Worm (Caenorhabditis elegans) whole organism, L1 larva: ENCODE results near the gene panl-2.
A peak's percentile ranks its signal among the peaks of the same experiment; 100 is the strongest.

Experiments used
- ama-1 ChIP-seq: fragments of 150-350 bp; optimal IDR thresholded peaks from 2 replicates; lab custom pipeline; 2014
- dpl-1 ChIP-seq, 3 experiments: fragments of 150-350 bp in 2 of 3; sonication (generic microtip) in 1 of 3; optimal IDR thresholded peaks; 2 replicates each; lab custom pipeline; 2014 to 2017; ENCODE audit warnings: missing biosample characterization in 3 of 3, missing genetic modification characterization in 3 of 3, missing genetic modification reagents in 3 of 3
- elt-3 ChIP-seq, 6 experiments: fragments of 150-350 bp in 1 of 6; sonication (generic microtip); optimal IDR thresholded peaks; 2 replicates each; lab custom pipeline; 2017 to 2018; ENCODE audit warnings: missing biosample characterization in 6 of 6, missing genetic modification characterization in 6 of 6, inconsistent platforms in 1 of 6
- jun-1 ChIP-seq: fragments of 150-350 bp; optimal IDR thresholded peaks from 2 replicates; lab custom pipeline; 2014; ENCODE audit warnings: missing biosample characterization, missing genetic modification reagents, missing genetic modification characterization
- lin-15B ChIP-seq: fragments of 150-350 bp; sonication (generic microtip); optimal IDR thresholded peaks from 3 replicates; lab custom pipeline; 2014; ENCODE audit warnings: missing biosample characterization, missing genetic modification characterization
- nhr-28 ChIP-seq: fragments of 150-350 bp; optimal IDR thresholded peaks from 2 replicates; lab custom pipeline; 2014; ENCODE audit warnings: missing biosample characterization, missing genetic modification characterization
- nhr-47 ChIP-seq: sonication (generic microtip); optimal IDR thresholded peaks from 2 replicates; lab custom pipeline; 2016; ENCODE audit warnings: mild to moderate bottlenecking, missing genetic modification characterization, moderate library complexity, missing compliant biosample characterization
- nhr-90 ChIP-seq: sonication (generic microtip); optimal IDR thresholded peaks from 2 replicates; lab custom pipeline; 2016; ENCODE audit warnings: mild to moderate bottlenecking, missing genetic modification characterization, missing compliant biosample characterization; ENCODE audit not compliant: poor library complexity
- sptf-1 ChIP-seq: fragments of 150-350 bp; optimal IDR thresholded peaks from 2 replicates; lab custom pipeline; 2014; ENCODE audit warnings: missing biosample characterization, missing genetic modification characterization
- zip-4 ChIP-seq: fragments of 200-800 bp; sonication (Bioruptor generic); optimal IDR thresholded peaks from 2 replicates; lab custom pipeline; 2018; ENCODE audit warnings: mild to moderate bottlenecking, missing genetic modification characterization, moderate library complexity, missing compliant biosample characterization

DNA sequence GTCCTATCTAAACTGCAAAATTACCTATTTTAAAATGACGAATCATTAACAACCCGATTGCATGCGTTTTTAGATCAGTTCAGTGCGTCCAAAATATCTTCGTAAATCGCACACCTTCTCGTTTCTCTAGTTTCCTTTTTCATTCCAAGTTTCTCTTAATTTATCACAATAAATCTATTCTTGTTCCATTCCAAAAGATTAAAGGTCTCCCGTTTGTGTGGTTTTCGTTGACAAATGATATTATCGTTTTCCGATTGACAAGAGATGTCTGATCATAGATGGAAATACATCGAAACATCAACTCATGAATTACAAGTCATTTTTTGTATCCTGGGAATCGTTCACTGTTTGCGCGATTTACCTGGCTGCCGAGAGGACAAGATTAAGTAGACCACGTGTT lies 25.2 kb upstream of the panl-2 start:
- TF ChIP-seq jun-1 (no peak), nhr-28 (tag; lab: Kevin White, UChicago) (no peak), zip-4 (GFP tag; lab: Kevin White, UChicago) (no peak), nhr-90 (tag; lab: Kevin White, UChicago) (no peak), lin-15B (no peak), dpl-1 (GFP tag; optimal IDR thresholded peaks at IDR 0.05; lab: Kevin White, UChicago) (no peak), nhr-47 (no peak), sptf-1 (tag; lab: Kevin White, UChicago) (no peak), ama-1 (lab: Kevin White, UChicago) (no peak), elt-3 (tag; optimal IDR thresholded peaks at IDR 0.05; lab: Kevin White, UChicago) (peak in 3 of 6 experiments; percentile 34 to 45 (median 35))
